Worm (Caenorhabditis elegans): ENCODE measurements around the gene citk-2.

citk-2 gene

DNA sequence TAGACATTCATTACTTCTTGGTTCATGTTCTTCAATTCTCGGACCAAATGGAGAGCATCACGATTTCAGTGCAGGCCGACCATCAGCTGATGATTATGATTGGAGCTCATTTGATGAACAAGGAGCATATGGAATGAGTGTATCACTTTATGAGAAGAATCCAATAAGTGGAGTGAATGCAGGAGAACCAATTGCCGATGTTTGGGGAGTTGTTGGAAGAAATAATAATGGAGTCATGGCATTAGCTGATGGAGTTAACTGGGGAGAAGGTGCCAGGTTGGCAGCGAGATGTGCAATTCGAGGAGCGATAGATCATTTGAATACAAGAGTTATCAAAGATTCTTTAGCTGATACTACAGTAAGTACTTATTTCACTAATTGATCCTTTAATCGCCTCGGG, 51.5 kb downstream of the citk-2 start:
- TF ChIP-seq ceh-91 (GFP tag; IDR thresholded peaks at IDR 0.05) (no peak), B0019.2 (GFP tag; conservative IDR thresholded peaks at IDR 0.05) (no peak), unc-130 (GFP tag; optimal IDR thresholded peaks at IDR 0.05) (no peak), egrh-3 (GFP tag; IDR thresholded peaks at IDR 0.05) (no peak), pbrm-1 (GFP tag; IDR thresholded peaks at IDR 0.05) (no peak), ceh-79 (tag; optimal IDR thresholded peaks at IDR 0.05) (no peak), zim-3 (tag; optimal IDR thresholded peaks at IDR 0.05) (no peak), F10E7.11 (tag; optimal IDR thresholded peaks at IDR 0.05) (no peak), Y53G8AR.9 (GFP tag; conservative IDR thresholded peaks at IDR 0.05) (no peak)

Data from whole organism, young adult.